Worm (Caenorhabditis elegans) whole organism, young adult: Measurements from ENCODE around the gene F09E10.7.

Experiments
- C17E4.6 ChIP-seq: fragments of 200-800 bp; sonication (Bioruptor generic); IDR thresholded peaks from 2 replicates; pipeline ENCODE4 v1.3.6; 2022; ENCODE audit warnings: missing genetic modification reagents, missing genetic modification characterization, missing compliant biosample characterization
- F22D6.2 ChIP-seq: sonication (generic microtip); optimal IDR thresholded peaks from 2 replicates; lab custom pipeline; 2016; ENCODE audit warnings: mild to moderate bottlenecking, missing genetic modification characterization, missing compliant biosample characterization
- F49E8.2 ChIP-seq: sonication (generic microtip); optimal IDR thresholded peaks from 3 replicates; lab custom pipeline; 2017; ENCODE audit warnings: missing genetic modification characterization, mild to moderate bottlenecking, missing compliant biosample characterization, antibody characterized with exemption, moderate library complexity; ENCODE audit not compliant: insufficient read depth
- F57C9.4 ChIP-seq: sonication (generic microtip); optimal IDR thresholded peaks from 2 replicates; lab custom pipeline; 2017; ENCODE audit warnings: mild to moderate bottlenecking, missing genetic modification characterization, missing compliant biosample characterization
- Y53G8AR.9 ChIP-seq: fragments of 200-800 bp; sonication (Bioruptor generic); conservative IDR thresholded peaks from 2 replicates; pipeline ENCODE4 v1.3.6; 2022; ENCODE audit warnings: missing genetic modification reagents, missing genetic modification characterization, missing compliant biosample characterization
- Y67H2A.10 ChIP-seq: fragments of 200-800 bp; sonication (Bioruptor generic); conservative IDR thresholded peaks from 2 replicates; pipeline ENCODE4 v1.3.6; 2022; ENCODE audit warnings: missing genetic modification reagents, missing genetic modification characterization, missing compliant biosample characterization
- egrh-3 ChIP-seq: fragments of 200-800 bp; sonication (Bioruptor generic); IDR thresholded peaks from 2 replicates; pipeline ENCODE4 v1.3.6; 2022; ENCODE audit warnings: missing genetic modification reagents, missing genetic modification characterization, missing compliant biosample characterization
- him-1 ChIP-seq: sonication (generic microtip); optimal IDR thresholded peaks from 2 replicates; lab custom pipeline; 2016; ENCODE audit warnings: missing genotype, missing genetic modification reagents, missing genetic modification characterization, missing compliant biosample characterization
- mcd-1 ChIP-seq: fragments of 200-800 bp; sonication (Bioruptor generic); IDR thresholded peaks from 2 replicates; pipeline ENCODE4 v1.3.6; 2022; ENCODE audit warnings: missing genetic modification reagents, missing genetic modification characterization, missing compliant biosample characterization
- nhr-90 ChIP-seq: sonication (generic microtip); optimal IDR thresholded peaks from 2 replicates; lab custom pipeline; 2016; ENCODE audit warnings: missing genotype, mild to moderate bottlenecking, missing genetic modification characterization, missing compliant biosample characterization
- unc-62 ChIP-seq: fragments of 150-350 bp; optimal IDR thresholded peaks from 2 replicates; lab custom pipeline; 2014; ENCODE audit warnings: missing biosample characterization, missing genetic modification reagents, missing genetic modification characterization

DNA sequence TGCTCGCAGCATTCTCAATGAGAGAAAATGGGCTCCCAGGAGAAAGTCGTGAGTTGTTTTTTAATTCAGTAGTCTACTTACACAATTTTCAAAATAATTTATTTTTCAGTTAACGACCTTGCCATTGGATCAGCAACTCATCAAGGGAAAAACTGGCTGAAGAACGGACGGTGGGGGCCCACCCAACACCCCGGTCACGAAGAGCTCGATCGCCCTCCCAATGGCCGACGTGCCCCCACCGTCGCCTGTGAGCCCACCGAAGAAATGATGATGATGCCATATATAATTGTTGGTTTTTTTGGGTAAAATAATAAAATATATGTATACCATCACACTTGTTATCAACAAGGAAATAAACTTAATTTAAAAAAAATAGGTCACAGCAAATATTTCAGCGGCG is 1.3 kb upstream of the F09E10.7 start:
- peak; percentile 37; the same call in 1 of the 2 replicates for TF ChIP-seq egrh-3
- no peak for TF ChIP-seq F49E8.2 (tag; lab: Kevin White, UChicago)
- TF ChIP-seq F57C9.4 (tag; lab: Kevin White, UChicago) = no peak
- no peak for TF ChIP-seq Y67H2A.10 (GFP tag; lab: Robert Waterston, UW)
- no peak for TF ChIP-seq C17E4.6 (GFP tag; lab: Robert Waterston, UW)
- TF ChIP-seq nhr-90 (tag; lab: Kevin White, UChicago) = no peak
- no peak for TF ChIP-seq F22D6.2 (tag; lab: Kevin White, UChicago)
- TF ChIP-seq Y53G8AR.9 = no peak
- no peak for TF ChIP-seq him-1 (tag; lab: Kevin White, UChicago)
- TF ChIP-seq mcd-1 (GFP tag; lab: Robert Waterston, UW) = no peak
- no peak for TF ChIP-seq unc-62 (GFP tag; lab: Kevin White, UChicago)
